Fruit fly (Drosophila melanogaster): Measurements from ENCODE around the gene Fhos.

Gene Fhos

dm6 chr3L:8841757-8842156, 88.3 kb downstream of the Fhos start:
- TF ChIP-seq ttk (optimal IDR thresholded peaks at IDR 0.05) = no peak
- no peak for TF ChIP-seq Myc (optimal IDR thresholded peaks at IDR 0.05)
- no peak for TF ChIP-seq insv (optimal IDR thresholded peaks at IDR 0.05)
- TF ChIP-seq Sin3A (optimal IDR thresholded peaks at IDR 0.05) = no peak
- no peak for TF ChIP-seq h (optimal IDR thresholded peaks at IDR 0.05)
- no peak for TF ChIP-seq psq (optimal IDR thresholded peaks at IDR 0.05)

- TF ChIP-seq Sin3A (optimal IDR thresholded peaks at IDR 0.05) = no peak
- TF ChIP-seq ttk (optimal IDR thresholded peaks at IDR 0.05) = no peak
- no peak for TF ChIP-seq psq (optimal IDR thresholded peaks at IDR 0.05)
- TF ChIP-seq h (optimal IDR thresholded peaks at IDR 0.05) = no peak
- no peak for TF ChIP-seq Myc (optimal IDR thresholded peaks at IDR 0.05)
- TF ChIP-seq insv (optimal IDR thresholded peaks at IDR 0.05) = no peak
Measured at dm6 chr3L:8842359-8842758, 88.9 kb downstream of the Fhos start.

Data from Kc167 (cell line).